Worm (Caenorhabditis elegans) whole organism, young adult: ENCODE measurements around the gene Y50D4A.5.

Experiments used
- B0336.3 ChIP-seq: fragments of 200-800 bp; sonication (Bioruptor generic); IDR thresholded peaks from 2 replicates; pipeline ENCODE4 v1.3.6; 2022; ENCODE audit warnings: missing genetic modification characterization, missing compliant biosample characterization
- C06A6.2 ChIP-seq: fragments of 200-800 bp; sonication (Bioruptor generic); conservative IDR thresholded peaks from 2 replicates; pipeline ENCODE4 v1.3.6; 2022; ENCODE audit warnings: missing genetic modification characterization, missing compliant biosample characterization
- D2030.7 ChIP-seq: fragments of 200-800 bp; sonication (Bioruptor generic); IDR thresholded peaks from 2 replicates; pipeline ENCODE4 v1.3.6; 2022; ENCODE audit warnings: missing genetic modification reagents, missing genetic modification characterization, missing compliant biosample characterization
- F22D6.2 ChIP-seq: sonication (generic microtip); optimal IDR thresholded peaks from 2 replicates; lab custom pipeline; 2016; ENCODE audit warnings: mild to moderate bottlenecking, missing genetic modification characterization, missing compliant biosample characterization
- F39B2.1 ChIP-seq: fragments of 200-800 bp; sonication (Bioruptor generic); IDR thresholded peaks from 2 replicates; pipeline ENCODE4 v1.3.6; 2022; ENCODE audit warnings: missing genetic modification reagents, missing genetic modification characterization, missing compliant biosample characterization
- F52B5.7 ChIP-seq: sonication (generic microtip); optimal IDR thresholded peaks from 2 replicates; lab custom pipeline; 2016; ENCODE audit warnings: mild to moderate bottlenecking, missing genetic modification characterization, missing compliant biosample characterization
- F57A8.1 ChIP-seq: fragments of 200-800 bp; sonication (Bioruptor generic); optimal IDR thresholded peaks from 2 replicates; lab custom pipeline; 2018; ENCODE audit warnings: mild to moderate bottlenecking, missing genetic modification characterization, moderate library complexity, missing compliant biosample characterization
- F57C9.4 ChIP-seq: sonication (generic microtip); optimal IDR thresholded peaks from 2 replicates; lab custom pipeline; 2017; ENCODE audit warnings: mild to moderate bottlenecking, missing genetic modification characterization, missing compliant biosample characterization
- T07F8.4 ChIP-seq: sonication (generic microtip); optimal IDR thresholded peaks from 2 replicates; lab custom pipeline; 2016; ENCODE audit warnings: mild to moderate bottlenecking, missing genetic modification characterization, moderate library complexity, missing compliant biosample characterization
- T26A5.8 ChIP-seq: sonication (generic microtip); optimal IDR thresholded peaks from 2 replicates; lab custom pipeline; 2016; ENCODE audit warnings: missing genetic modification characterization, missing compliant biosample characterization
- Y53F4B.3 ChIP-seq: fragments of 200-800 bp; sonication (Bioruptor generic); IDR thresholded peaks from 2 replicates; pipeline ENCODE4 v1.3.6; 2022; ENCODE audit warnings: missing genetic modification reagents, missing genetic modification characterization, missing compliant biosample characterization
- Y67H2A.10 ChIP-seq: fragments of 200-800 bp; sonication (Bioruptor generic); conservative IDR thresholded peaks from 2 replicates; pipeline ENCODE4 v1.3.6; 2022; ENCODE audit warnings: missing genetic modification reagents, missing genetic modification characterization, missing compliant biosample characterization
- attf-5 ChIP-seq: fragments of 200-800 bp; sonication (Bioruptor generic); optimal IDR thresholded peaks from 2 replicates; lab custom pipeline; 2018; ENCODE audit warnings: mild to moderate bottlenecking, missing genetic modification characterization, missing compliant biosample characterization
- bed-2 ChIP-seq: fragments of 200-800 bp; sonication (Bioruptor generic); IDR thresholded peaks from 2 replicates; pipeline ENCODE4 v1.3.6; 2022; ENCODE audit warnings: missing genetic modification reagents, missing genetic modification characterization, missing compliant biosample characterization
- ceh-58 ChIP-seq: fragments of 200-800 bp; sonication (Bioruptor generic); IDR thresholded peaks from 2 replicates; pipeline ENCODE4 v1.3.6; 2022; ENCODE audit warnings: missing genetic modification characterization, missing compliant biosample characterization
- ceh-79 ChIP-seq: sonication (generic microtip); optimal IDR thresholded peaks from 2 replicates; lab custom pipeline; 2017; ENCODE audit warnings: mild to moderate bottlenecking, missing genetic modification characterization, missing compliant biosample characterization
- ceh-91 ChIP-seq: fragments of 200-800 bp; sonication (Bioruptor generic); IDR thresholded peaks from 2 replicates; pipeline ENCODE4 v1.3.6; 2022; ENCODE audit warnings: missing genetic modification reagents, missing genetic modification characterization, missing compliant biosample characterization
- chd-7 ChIP-seq: sonication (generic microtip); optimal IDR thresholded peaks from 2 replicates; lab custom pipeline; 2016; ENCODE audit warnings: mild to moderate bottlenecking, missing genetic modification characterization, moderate library complexity, missing compliant biosample characterization
- dox-1 ChIP-seq: fragments of 200-800 bp; sonication (Bioruptor generic); IDR thresholded peaks from 2 replicates; pipeline ENCODE4 v1.3.6; 2022; ENCODE audit warnings: missing genetic modification reagents, missing genetic modification characterization, missing compliant biosample characterization
- efl-1 ChIP-seq: fragments of 150-350 bp; optimal IDR thresholded peaks from 2 replicates; lab custom pipeline; 2014; ENCODE audit warnings: missing biosample characterization, missing genetic modification reagents, missing genetic modification characterization
- egl-18 ChIP-seq: fragments of 200-800 bp; sonication (Bioruptor generic); IDR thresholded peaks from 2 replicates; pipeline ENCODE4 v1.3.6; 2022; ENCODE audit warnings: missing genetic modification reagents, missing genetic modification characterization, missing compliant biosample characterization
- egl-44 ChIP-seq: fragments of 200-800 bp; sonication (Bioruptor generic); IDR thresholded peaks from 2 replicates; pipeline ENCODE4 v1.3.6; 2022; ENCODE audit warnings: missing genetic modification reagents, missing genetic modification characterization, missing compliant biosample characterization
- ekl-4 ChIP-seq: fragments of 200-800 bp; sonication (Bioruptor generic); IDR thresholded peaks from 2 replicates; pipeline ENCODE4 v1.3.6; 2022; ENCODE audit warnings: missing genetic modification reagents, missing genetic modification characterization, missing compliant biosample characterization
- hrde-1 ChIP-seq: sonication (generic microtip); optimal IDR thresholded peaks from 2 replicates; lab custom pipeline; 2016; ENCODE audit warnings: missing genetic modification characterization, mild to moderate bottlenecking, missing compliant biosample characterization, moderate library complexity, missing genotype, missing genetic modification reagents, borderline replicate concordance
- lin-26 ChIP-seq: fragments of 200-800 bp; sonication (Bioruptor generic); IDR thresholded peaks from 2 replicates; pipeline ENCODE4 v1.3.6; 2022; ENCODE audit warnings: missing genetic modification reagents, missing genetic modification characterization, missing compliant biosample characterization
- lin-35 ChIP-seq, 3 experiments: fragments of 150-350 bp in 2 of 3; sonication (generic microtip) in 1 of 3; optimal IDR thresholded peaks; 2 replicates each; lab custom pipeline; 2014 to 2018; ENCODE audit warnings: missing biosample characterization in 3 of 3, missing genetic modification characterization in 3 of 3, missing genetic modification reagents in 3 of 3
- lin-54 ChIP-seq: fragments of 200-800 bp; sonication (Bioruptor generic); optimal IDR thresholded peaks from 2 replicates; lab custom pipeline; 2018; ENCODE audit warnings: mild to moderate bottlenecking, missing genetic modification characterization, missing compliant biosample characterization
- lir-1 ChIP-seq: fragments of 200-800 bp; sonication (Bioruptor generic); conservative IDR thresholded peaks from 2 replicates; pipeline ENCODE4 v1.3.6; 2022; ENCODE audit warnings: missing genetic modification reagents, missing genetic modification characterization, missing compliant biosample characterization
- mel-28 ChIP-seq: sonication (generic microtip); optimal IDR thresholded peaks from 2 replicates; lab custom pipeline; 2016; ENCODE audit warnings: borderline replicate concordance, mild to moderate bottlenecking, missing genetic modification characterization, missing compliant biosample characterization
- mes-4 ChIP-seq: sonication (generic microtip); optimal IDR thresholded peaks from 2 replicates; lab custom pipeline; 2016; ENCODE audit warnings: missing genotype, missing genetic modification characterization, missing compliant biosample characterization
- mxl-1 ChIP-seq: sonication (generic microtip); optimal IDR thresholded peaks from 2 replicates; lab custom pipeline; 2016; ENCODE audit warnings: missing genetic modification characterization, missing compliant biosample characterization
- nhr-179 ChIP-seq: sonication (generic microtip); optimal IDR thresholded peaks from 2 replicates; lab custom pipeline; 2016; ENCODE audit warnings: mild to moderate bottlenecking, missing genetic modification characterization, missing compliant biosample characterization
- nhr-90 ChIP-seq: sonication (generic microtip); optimal IDR thresholded peaks from 2 replicates; lab custom pipeline; 2016; ENCODE audit warnings: missing genotype, mild to moderate bottlenecking, missing genetic modification characterization, missing compliant biosample characterization
- pha-4 ChIP-seq: fragments of 150-350 bp; sonication (generic microtip); optimal IDR thresholded peaks from 2 replicates; lab custom pipeline; 2014; ENCODE audit warnings: missing biosample characterization, missing genetic modification reagents, missing genetic modification characterization
- sdz-38 ChIP-seq: sonication (generic microtip); optimal IDR thresholded peaks from 2 replicates; lab custom pipeline; 2016; ENCODE audit warnings: missing genotype, missing genetic modification characterization, missing compliant biosample characterization
- snpc-1.1 ChIP-seq: sonication (generic microtip); optimal IDR thresholded peaks from 2 replicates; lab custom pipeline; 2017; ENCODE audit warnings: missing genetic modification characterization, mild to moderate bottlenecking, missing compliant biosample characterization, antibody characterized with exemption, moderate library complexity, missing genotype, missing genetic modification reagents; ENCODE audit not compliant: insufficient read depth
- snpc-1.3 ChIP-seq: sonication (generic microtip); optimal IDR thresholded peaks from 2 replicates; lab custom pipeline; 2017; ENCODE audit warnings: missing genetic modification characterization, mild to moderate bottlenecking, missing compliant biosample characterization, antibody characterized with exemption, moderate library complexity, missing genotype, missing genetic modification reagents; ENCODE audit not compliant: insufficient read depth
- somi-1 ChIP-seq: fragments of 200-800 bp; sonication (Bioruptor generic); optimal IDR thresholded peaks from 2 replicates; lab custom pipeline; 2018; ENCODE audit warnings: mild to moderate bottlenecking, missing genetic modification characterization, missing compliant biosample characterization
- sptf-2 ChIP-seq: fragments of 200-800 bp; sonication (Bioruptor generic); optimal IDR thresholded peaks from 2 replicates; lab custom pipeline; 2018; ENCODE audit warnings: mild to moderate bottlenecking, missing genetic modification characterization, missing compliant biosample characterization
- tbp1 ChIP-seq: fragments of 200-800 bp; sonication (Bioruptor generic); optimal IDR thresholded peaks from 2 replicates; lab custom pipeline; 2018; ENCODE audit warnings: mild to moderate bottlenecking, missing genetic modification characterization, missing compliant biosample characterization
- tbx-9 ChIP-seq: sonication (generic microtip); optimal IDR thresholded peaks from 2 replicates; lab custom pipeline; 2016; ENCODE audit warnings: borderline replicate concordance, missing genetic modification characterization, inconsistent platforms, missing compliant biosample characterization
- tlf-1 ChIP-seq: fragments of 200-800 bp; sonication (Bioruptor generic); optimal IDR thresholded peaks from 2 replicates; lab custom pipeline; 2018; ENCODE audit warnings: mild to moderate bottlenecking, missing genetic modification characterization, missing compliant biosample characterization
- unc-62 ChIP-seq: fragments of 150-350 bp; optimal IDR thresholded peaks from 2 replicates; lab custom pipeline; 2014; ENCODE audit warnings: missing biosample characterization, missing genetic modification reagents, missing genetic modification characterization
- xnd-1 ChIP-seq: sonication (generic microtip); optimal IDR thresholded peaks from 2 replicates; lab custom pipeline; 2016; ENCODE audit warnings: missing genotype, missing genetic modification reagents, missing genetic modification characterization, missing compliant biosample characterization
- zim-3 ChIP-seq: sonication (generic microtip); optimal IDR thresholded peaks from 2 replicates; lab custom pipeline; 2017; ENCODE audit warnings: mild to moderate bottlenecking, missing genetic modification characterization, moderate library complexity, missing compliant biosample characterization
- ztf-18 ChIP-seq: sonication (generic microtip); optimal IDR thresholded peaks from 2 replicates; lab custom pipeline; 2016; ENCODE audit warnings: missing genotype, mild to moderate bottlenecking, missing genetic modification characterization, missing compliant biosample characterization
- ztf-25 ChIP-seq: fragments of 200-800 bp; sonication (Bioruptor generic); IDR thresholded peaks from 2 replicates; pipeline ENCODE4 v1.3.6; 2022; ENCODE audit warnings: missing genetic modification reagents, missing genetic modification characterization, missing compliant biosample characterization
- ztf-3 ChIP-seq: fragments of 200-800 bp; sonication (Bioruptor generic); optimal IDR thresholded peaks from 2 replicates; lab custom pipeline; 2018; ENCODE audit warnings: mild to moderate bottlenecking, missing genetic modification characterization, missing compliant biosample characterization
- ztf-6 ChIP-seq: fragments of 200-800 bp; sonication (Bioruptor generic); IDR thresholded peaks from 2 replicates; pipeline ENCODE4 v1.3.6; 2022; ENCODE audit warnings: missing genetic modification reagents, missing genetic modification characterization, missing compliant biosample characterization

The Y50D4A.5 gene

DNA sequence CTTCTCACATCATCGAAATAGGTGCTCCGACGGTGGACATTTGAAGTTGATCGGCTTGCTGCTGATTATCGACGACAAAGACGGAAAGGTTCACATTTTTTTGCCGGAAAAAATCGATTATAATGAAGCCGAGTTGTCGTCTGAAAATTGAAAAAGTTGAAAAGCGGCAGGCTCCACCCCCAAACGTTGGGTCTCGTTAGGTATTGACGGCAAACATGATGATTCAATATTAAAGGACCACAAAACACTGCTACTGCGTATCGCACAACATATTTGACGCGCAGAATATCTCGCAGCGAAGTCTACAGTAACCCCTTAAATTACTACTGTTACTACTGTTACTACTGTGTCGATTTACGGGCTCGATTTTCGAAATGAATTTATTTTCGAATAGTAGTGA, 48.9 kb upstream of the Y50D4A.5 start (continued):
- no peak for TF ChIP-seq mes-4 (tag; lab: Kevin White, UChicago)
- peak; percentile 63; the same call in 1 of the 2 replicates for TF ChIP-seq egl-18 (GFP tag; lab: Robert Waterston, UW)
- TF ChIP-seq bed-2 (GFP tag; lab: Robert Waterston, UW) = no peak
- TF ChIP-seq ztf-25 (GFP tag; lab: Robert Waterston, UW) = no peak
- no peak for TF ChIP-seq egl-44 (GFP tag; lab: Robert Waterston, UW)
- TF ChIP-seq tlf-1 (GFP tag; lab: Kevin White, UChicago) = peak; percentile 62
- no peak for TF ChIP-seq sdz-38
- TF ChIP-seq snpc-1.3 = no peak
- TF ChIP-seq lin-26 (GFP tag; lab: Robert Waterston, UW) = no peak
- 0 out of 2 replicates have a peak, but pooled peaks have one; percentile 59 for TF ChIP-seq Y67H2A.10 (GFP tag; lab: Robert Waterston, UW)
- peak; percentile 20 for TF ChIP-seq ceh-79 (tag; lab: Kevin White, UChicago)
- TF ChIP-seq ekl-4 (GFP tag; lab: Robert Waterston, UW) = no peak; the same call in 1 of the 2 replicates
- peak; percentile 73 for TF ChIP-seq chd-7 (tag; lab: Kevin White, UChicago)
- peak; percentile 87 for TF ChIP-seq F52B5.7 (tag; lab: Kevin White, UChicago)
- no peak for TF ChIP-seq hrde-1 (tag; lab: Kevin White, UChicago)
- TF ChIP-seq xnd-1 = no peak
- TF ChIP-seq sptf-2 (GFP tag; lab: Kevin White, UChicago) = no peak
- no peak for TF ChIP-seq T07F8.4
- no peak for TF ChIP-seq tbx-9 (tag; lab: Kevin White, UChicago)
- TF ChIP-seq somi-1 = no peak
- TF ChIP-seq F57C9.4 (tag; lab: Kevin White, UChicago) = peak; percentile 69
- no peak for TF ChIP-seq ztf-18
- no peak for TF ChIP-seq ztf-6
- TF ChIP-seq lin-35 (GFP tag; optimal IDR thresholded peaks at IDR 0.05; lab: Kevin White, UChicago) = no peak
- no peak for TF ChIP-seq snpc-1.1 (tag; lab: Kevin White, UChicago)
- TF ChIP-seq pha-4 = no peak
- no peak for TF ChIP-seq F57A8.1 (GFP tag; lab: Kevin White, UChicago)
- no peak for TF ChIP-seq nhr-90 (tag; lab: Kevin White, UChicago)
- TF ChIP-seq ceh-58 (GFP tag; lab: Robert Waterston, UW) = no peak
- TF ChIP-seq unc-62 (GFP tag; lab: Kevin White, UChicago) = no peak
- TF ChIP-seq D2030.7 = peak; percentile 37; the same call in 1 of the 2 replicates
- TF ChIP-seq tbp1 = no peak
- TF ChIP-seq Y53F4B.3 (GFP tag; lab: Robert Waterston, UW) = 0 out of 2 replicates have a peak, but pooled peaks have one; percentile 8
- no peak for TF ChIP-seq F39B2.1
- no peak for TF ChIP-seq mxl-1 (tag; lab: Kevin White, UChicago)
- no peak for TF ChIP-seq lir-1 (GFP tag; lab: Robert Waterston, UW)
- no peak for TF ChIP-seq C06A6.2 (GFP tag; lab: Robert Waterston, UW)
- TF ChIP-seq dox-1 (GFP tag; lab: Robert Waterston, UW) = no peak
- no peak for TF ChIP-seq attf-5
- TF ChIP-seq ceh-91 (GFP tag; lab: Robert Waterston, UW) = peak; percentile 57; the same call in 1 of the 2 replicates
- TF ChIP-seq T26A5.8 = no peak
- TF ChIP-seq efl-1 (GFP tag; lab: Kevin White, UChicago) = no peak
- TF ChIP-seq F22D6.2 = no peak
- TF ChIP-seq zim-3 (tag; lab: Kevin White, UChicago) = peak; percentile 62
- peak; percentile 56 for TF ChIP-seq mel-28 (tag; lab: Kevin White, UChicago)
- no peak for TF ChIP-seq ztf-3 (GFP tag; lab: Kevin White, UChicago)
- no peak for TF ChIP-seq nhr-179
- TF ChIP-seq lin-54 (GFP tag; lab: Kevin White, UChicago) = no peak
- TF ChIP-seq B0336.3 (GFP tag; lab: Robert Waterston, UW) = peak; percentile 58
